Fruit fly (Drosophila melanogaster) whole organism, embryonic: ENCODE results near the gene CG8042.

Source experiments
- CG10209 ChIP-seq: fragments of 200-800 bp; sonication (Bioruptor generic); optimal IDR thresholded peaks from 3 replicates; lab custom pipeline; 2017; ENCODE audit warnings: missing biosample characterization, mild to moderate bottlenecking, missing genetic modification characterization, missing genetic modification reagents
- CG10267 ChIP-seq: fragments of 200-800 bp; sonication (Bioruptor generic); optimal IDR thresholded peaks from 2 replicates; lab custom pipeline; 2018; ENCODE audit warnings: missing biosample characterization, mild to moderate bottlenecking, missing genetic modification characterization, moderate library complexity
- CG10654 ChIP-seq: fragments of 200-800 bp; sonication (Bioruptor generic); optimal IDR thresholded peaks from 2 replicates; lab custom pipeline; 2016; ENCODE audit warnings: missing biosample characterization, missing genetic modification characterization
- CG10979 ChIP-seq: fragments of 200-800 bp; sonication (Bioruptor generic); optimal IDR thresholded peaks from 2 replicates; lab custom pipeline; 2018; ENCODE audit warnings: missing biosample characterization, mild to moderate bottlenecking, missing genetic modification characterization, moderate library complexity
- CG11085 ChIP-seq: fragments of 200-800 bp; sonication (Bioruptor generic); IDR thresholded peaks from 2 replicates; pipeline ENCODE4 v1.3.6; 2022; ENCODE audit warnings: missing biosample characterization, missing genetic modification characterization
- CG1233 ChIP-seq: fragments of 200-800 bp; sonication (Bioruptor generic); optimal IDR thresholded peaks from 4 replicates; lab custom pipeline; 2018; ENCODE audit warnings: missing biosample characterization, mild to moderate bottlenecking, missing genetic modification characterization
- CG14710 ChIP-seq: fragments of 200-800 bp; sonication (Bioruptor generic); optimal IDR thresholded peaks from 3 replicates; lab custom pipeline; 2019; ENCODE audit warnings: missing biosample characterization, mild to moderate bottlenecking, missing genetic modification characterization, moderate library complexity
- CG15696 ChIP-seq: fragments of 200-800 bp; sonication (Bioruptor generic); optimal IDR thresholded peaks from 2 replicates; lab custom pipeline; 2019; ENCODE audit warnings: missing biosample characterization, mild to moderate bottlenecking, missing genetic modification characterization, moderate library complexity
- CG16815 ChIP-seq: fragments of 200-800 bp; sonication (Bioruptor generic); optimal IDR thresholded peaks from 3 replicates; lab custom pipeline; 2017; ENCODE audit warnings: missing biosample characterization, mild to moderate bottlenecking, missing genetic modification characterization
- CG17328 ChIP-seq: fragments of 200-800 bp; sonication (Bioruptor generic); IDR thresholded peaks from 2 replicates; pipeline ENCODE4 v1.3.6; 2022; ENCODE audit warnings: missing biosample characterization, missing genetic modification characterization
- CG17361 ChIP-seq: fragments of 200-800 bp; sonication (Bioruptor generic); IDR thresholded peaks from 3 replicates; pipeline ENCODE4 v1.3.6; 2022; ENCODE audit warnings: missing biosample characterization, missing genetic modification characterization
- CG18262 ChIP-seq: fragments of 200-800 bp; optimal IDR thresholded peaks from 3 replicates; lab custom pipeline; 2019; ENCODE audit warnings: missing biosample characterization, mild to moderate bottlenecking, missing genetic modification characterization, moderate library complexity
- CG2678 ChIP-seq: fragments of 200-800 bp; sonication (Bioruptor generic); optimal IDR thresholded peaks from 3 replicates; lab custom pipeline; 2019; ENCODE audit warnings: missing biosample characterization, mild to moderate bottlenecking, missing genetic modification characterization, moderate library complexity
- CG31388 ChIP-seq: fragments of 200-800 bp; sonication (Bioruptor generic); optimal IDR thresholded peaks from 2 replicates; lab custom pipeline; 2016; ENCODE audit warnings: missing biosample characterization, missing genetic modification characterization
- CG33557 ChIP-seq: fragments of 200-800 bp; sonication (Bioruptor generic); optimal IDR thresholded peaks from 2 replicates; lab custom pipeline; 2019; ENCODE audit warnings: missing biosample characterization, mild to moderate bottlenecking, missing genetic modification characterization, moderate library complexity
- CG4360 ChIP-seq: fragments of 200-800 bp; sonication (Bioruptor generic); IDR thresholded peaks from 2 replicates; pipeline ENCODE4 v1.3.6; 2022; ENCODE audit warnings: missing biosample characterization, missing genetic modification characterization
- CG4404 ChIP-seq: fragments of 200-800 bp; sonication (Bioruptor generic); IDR thresholded peaks from 2 replicates; pipeline ENCODE4 v1.3.6; 2022; ENCODE audit warnings: missing biosample characterization, missing genetic modification characterization
- CG4707 ChIP-seq: fragments of 200-800 bp; sonication (Bioruptor generic); optimal IDR thresholded peaks from 2 replicates; lab custom pipeline; 2018; ENCODE audit warnings: missing biosample characterization, mild to moderate bottlenecking, missing genetic modification characterization, moderate library complexity
- CG5180 ChIP-seq: fragments of 200-800 bp; sonication (Bioruptor generic); optimal IDR thresholded peaks from 3 replicates; lab custom pipeline; 2017; ENCODE audit warnings: missing biosample characterization, missing genetic modification characterization, mild to moderate bottlenecking, moderate library complexity, missing genetic modification reagents
- CG6689 ChIP-seq: fragments of 200-800 bp; sonication (Bioruptor generic); IDR thresholded peaks from 2 replicates; pipeline ENCODE4 v1.3.6; 2022; ENCODE audit warnings: missing biosample characterization, missing genetic modification characterization
- CG7556 ChIP-seq: fragments of 200-800 bp; sonication (Bioruptor generic); optimal IDR thresholded peaks from 2 replicates; lab custom pipeline; 2017; ENCODE audit warnings: missing biosample characterization, mild to moderate bottlenecking, missing genetic modification characterization
- CG8765 ChIP-seq: fragments of 200-800 bp; sonication (Bioruptor generic); IDR thresholded peaks from 2 replicates; pipeline ENCODE4 v1.3.6; 2022; ENCODE audit warnings: missing biosample characterization, missing genetic modification characterization
- CG8924 ChIP-seq: fragments of 200-800 bp; optimal IDR thresholded peaks from 3 replicates; lab custom pipeline; 2019; ENCODE audit warnings: missing biosample characterization, mild to moderate bottlenecking, missing genetic modification characterization, moderate library complexity
- D ChIP-seq, 2 experiments: fragments of 200-800 bp in 1 of 2; fragments of >200 bp in 1 of 2; sonication (Bioruptor generic) in 1 of 2; optimal IDR thresholded peaks; 2 replicates in 1 of 2; 3 replicates in 1 of 2; lab custom pipeline; 2017; ENCODE audit warnings: mild to moderate bottlenecking in 1 of 2, missing biosample characterization in 1 of 2, missing genetic modification characterization in 1 of 2, missing genetic modification reagents in 1 of 2
- D19A ChIP-seq: fragments of 200-800 bp; optimal IDR thresholded peaks from 3 replicates; lab custom pipeline; 2019; ENCODE audit warnings: missing biosample characterization, mild to moderate bottlenecking, missing genetic modification characterization, moderate library complexity
- Eip74EF ChIP-seq, 2 experiments: fragments of 200-800 bp in 1 of 2; fragments of >200 bp in 1 of 2; sonication (Bioruptor generic) in 1 of 2; optimal IDR thresholded peaks; 2 replicates each; lab custom pipeline; 2017 to 2019; ENCODE audit warnings: missing biosample characterization in 2 of 2, missing genetic modification characterization in 2 of 2, mild to moderate bottlenecking in 1 of 2, moderate library complexity in 1 of 2
- H2.0 ChIP-seq: fragments of 200-800 bp; sonication (Bioruptor generic); IDR thresholded peaks from 2 replicates; pipeline ENCODE4 v1.3.6; 2022; ENCODE audit warnings: missing biosample characterization, missing genetic modification characterization
- Med ChIP-seq: fragments of 200-800 bp; sonication (Bioruptor generic); peaks from one replicate; lab custom pipeline; 2016; ENCODE audit warnings: missing biosample characterization, missing genetic modification characterization, mild to moderate bottlenecking, inconsistent platforms, moderate library complexity
- Oli ChIP-seq: fragments of 200-800 bp; sonication (Bioruptor generic); optimal IDR thresholded peaks from 2 replicates; lab custom pipeline; 2018; ENCODE audit warnings: missing biosample characterization, mild to moderate bottlenecking, missing genetic modification characterization, moderate library complexity
- Xrp1 ChIP-seq: fragments of 200-800 bp; sonication (Bioruptor generic); IDR thresholded peaks from 2 replicates; pipeline ENCODE4 v1.3.6; 2022; ENCODE audit warnings: missing biosample characterization, missing genetic modification characterization
- dmrt11E ChIP-seq: fragments of 200-800 bp; sonication (Bioruptor generic); optimal IDR thresholded peaks from 3 replicates; lab custom pipeline; 2018; ENCODE audit warnings: missing biosample characterization, mild to moderate bottlenecking, missing genetic modification characterization, moderate library complexity
- ewg ChIP-seq: fragments of 200-800 bp; sonication (Bioruptor generic); optimal IDR thresholded peaks from 3 replicates; lab custom pipeline; 2017; ENCODE audit warnings: mild to moderate bottlenecking, missing biosample characterization, missing genetic modification reagents, missing genetic modification characterization
- her ChIP-seq: fragments of 200-800 bp; sonication (Bioruptor generic); optimal IDR thresholded peaks from 2 replicates; lab custom pipeline; 2016; ENCODE audit warnings: missing biosample characterization, missing genetic modification characterization
- ken ChIP-seq: fragments of 200-800 bp; sonication (Bioruptor generic); IDR thresholded peaks from 3 replicates; pipeline ENCODE4 v1.3.6; 2022; ENCODE audit warnings: missing biosample characterization, missing genetic modification characterization
- lmd ChIP-seq: fragments of 200-800 bp; sonication (Bioruptor generic); IDR thresholded peaks from 2 replicates; pipeline ENCODE4 v1.3.6; 2022; ENCODE audit warnings: missing biosample characterization, missing genetic modification characterization
- lola ChIP-seq, 3 experiments: fragments of >200 bp in 2 of 3; fragments of 200-800 bp in 1 of 3; sonication (Bioruptor generic) in 1 of 3; optimal IDR thresholded peaks; 2 replicates each; lab custom pipeline; 2017 to 2019; ENCODE audit warnings: missing biosample characterization in 3 of 3, missing genetic modification characterization in 3 of 3, mild to moderate bottlenecking in 1 of 3, moderate library complexity in 1 of 3
- nau ChIP-seq: fragments of 200-800 bp; sonication (Bioruptor generic); optimal IDR thresholded peaks from 3 replicates; lab custom pipeline; 2017; ENCODE audit warnings: missing biosample characterization, mild to moderate bottlenecking, missing genetic modification characterization, missing genetic modification reagents
- nerfin-1 ChIP-seq: fragments of 200-800 bp; sonication (Bioruptor generic); optimal IDR thresholded peaks from 3 replicates; lab custom pipeline; 2019; ENCODE audit warnings: missing biosample characterization, mild to moderate bottlenecking, missing genetic modification characterization, moderate library complexity
- nmo ChIP-seq: fragments of 200-800 bp; sonication (Bioruptor generic); optimal IDR thresholded peaks from 2 replicates; lab custom pipeline; 2018; ENCODE audit warnings: missing biosample characterization, mild to moderate bottlenecking, missing genetic modification characterization, moderate library complexity
- oc ChIP-seq: fragments of 200-800 bp; sonication (Bioruptor generic); optimal IDR thresholded peaks from 2 replicates; lab custom pipeline; 2018; ENCODE audit warnings: missing biosample characterization, mild to moderate bottlenecking, missing genetic modification characterization, moderate library complexity
- org-1 ChIP-seq: fragments of 200-800 bp; sonication (Bioruptor generic); optimal IDR thresholded peaks from 2 replicates; lab custom pipeline; 2017; ENCODE audit warnings: missing biosample characterization, missing genetic modification characterization
- phol ChIP-seq: fragments of 200-800 bp; sonication (Bioruptor generic); optimal IDR thresholded peaks from 3 replicates; lab custom pipeline; 2018; ENCODE audit warnings: missing biosample characterization, mild to moderate bottlenecking, missing genetic modification characterization, moderate library complexity
- ranshi ChIP-seq: fragments of 200-800 bp; sonication (Bioruptor generic); IDR thresholded peaks from 2 replicates; pipeline ENCODE4 v1.3.6; 2022; ENCODE audit warnings: missing biosample characterization, missing genetic modification characterization
- rib ChIP-seq: fragments of 200-800 bp; sonication (Bioruptor generic); IDR thresholded peaks from 2 replicates; pipeline ENCODE4 v1.3.6; 2022; ENCODE audit warnings: missing biosample characterization, missing genetic modification characterization
- row ChIP-seq: fragments of 200-800 bp; sonication (Bioruptor generic); IDR thresholded peaks from 3 replicates; pipeline ENCODE4 v1.3.6; 2022; ENCODE audit warnings: missing biosample characterization, missing genetic modification characterization
- sug ChIP-seq: fragments of 200-800 bp; optimal IDR thresholded peaks from 2 replicates; lab custom pipeline; 2019; ENCODE audit warnings: missing biosample characterization, mild to moderate bottlenecking, missing genetic modification characterization, moderate library complexity
- tna ChIP-seq: fragments of 200-800 bp; sonication (Bioruptor generic); IDR thresholded peaks from 2 replicates; pipeline ENCODE4 v1.3.6; 2022; ENCODE audit warnings: missing biosample characterization, missing genetic modification characterization; ENCODE audit not compliant: partially characterized antibody
- trem ChIP-seq: fragments of 200-800 bp; optimal IDR thresholded peaks from 3 replicates; lab custom pipeline; 2019; ENCODE audit warnings: missing biosample characterization, mild to moderate bottlenecking, missing genetic modification characterization, moderate library complexity
- zf30C ChIP-seq: fragments of 200-800 bp; sonication (Bioruptor generic); optimal IDR thresholded peaks from 3 replicates; lab custom pipeline; 2018; ENCODE audit warnings: missing biosample characterization, mild to moderate bottlenecking, missing genetic modification characterization

The CG8042 gene

DNA sequence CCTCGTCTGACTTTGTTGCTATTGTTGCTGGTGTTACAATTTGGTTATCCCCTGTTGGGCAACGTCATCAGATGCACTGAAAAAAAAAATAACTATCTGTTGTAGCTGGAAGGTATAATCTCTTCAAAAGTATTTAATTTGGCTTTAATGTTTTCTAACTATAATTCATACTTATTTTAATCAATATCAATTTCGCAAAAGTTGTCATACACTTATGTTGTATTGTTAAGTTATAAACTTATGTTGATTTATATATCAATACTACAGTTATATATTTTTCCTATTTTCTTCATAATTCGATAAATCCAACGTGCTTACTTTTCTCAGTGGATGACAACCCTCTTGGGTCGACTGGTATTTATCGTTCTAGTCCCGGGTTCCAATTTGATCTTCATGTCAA is 21.1 kb downstream of the CG8042 start (continued):
- TF ChIP-seq CG11085 (GFP tag; lab: Robert Waterston, UW) (no peak), oc (tag; lab: Kevin White, UChicago) (no peak), her (GFP tag; lab: Kevin White, UChicago) (no peak), CG31388 (GFP tag; lab: Kevin White, UChicago) (no peak), nau (GFP tag; lab: Kevin White, UChicago) (no peak), CG5180 (GFP tag; lab: Kevin White, UChicago) (no peak), Xrp1 (GFP tag; lab: Robert Waterston, UW) (peak; percentile 20; the same call in 1 of the 2 replicates), nerfin-1 (tag; lab: Kevin White, UChicago) (no peak), Eip74EF (GFP tag; optimal IDR thresholded peaks at IDR 0.05; lab: Kevin White, UChicago) (no peak), H2.0 (no peak), CG2678 (peak; percentile 10), dmrt11E (peak; percentile 59), lola (GFP tag; optimal IDR thresholded peaks at IDR 0.05; lab: Kevin White, UChicago) (peak in 1 of 3 experiments; percentile 47), D (optimal IDR thresholded peaks at IDR 0.05; lab: Kevin White, UChicago) (no peak), D (GFP tag; optimal IDR thresholded peaks at IDR 0.05; lab: Kevin White, UChicago) (peak; percentile 37), phol (tag; lab: Kevin White, UChicago) (peak; percentile 32), CG17328 (no peak), zf30C (GFP tag; lab: Kevin White, UChicago) (peak; percentile 62), CG18262 (tag; lab: Kevin White, UChicago) (peak; percentile 67), row (peak; percentile 33; the same call in 1 of the 3 replicates), org-1 (GFP tag; lab: Kevin White, UChicago) (no peak), CG8924 (tag; lab: Kevin White, UChicago) (peak; percentile 8), CG15696 (peak; percentile 35), D19A (tag; lab: Kevin White, UChicago) (peak; percentile 4), CG17361 (GFP tag; lab: Robert Waterston, UW) (peak; percentile 28; the same call in 1 of the 3 replicates), CG33557 (GFP tag; lab: Kevin White, UChicago) (peak; percentile 24), ewg (GFP tag; lab: Kevin White, UChicago) (no peak), CG14710 (peak; percentile 42), CG10654 (GFP tag; lab: Kevin White, UChicago) (no peak), sug (no peak)

- TF ChIP-seq CG4360 (GFP tag; lab: Robert Waterston, UW) = no peak
- TF ChIP-seq CG4404 (GFP tag; lab: Robert Waterston, UW) = peak; percentile 15; the same call in 1 of the 2 replicates
- peak; percentile 51 for TF ChIP-seq Med (GFP tag; lab: Kevin White, UChicago)
- peak; percentile 69 for TF ChIP-seq CG10979 (tag; lab: Kevin White, UChicago)
- peak; percentile 50 for TF ChIP-seq CG2678
- TF ChIP-seq CG10209 (GFP tag; lab: Kevin White, UChicago) = peak; percentile 26
- peak; percentile 0 for TF ChIP-seq trem (tag; lab: Kevin White, UChicago)
- TF ChIP-seq Oli (tag; lab: Kevin White, UChicago) = peak; percentile 44
- peak; percentile 15 for TF ChIP-seq CG7556
- TF ChIP-seq ken = no peak
- TF ChIP-seq CG1233 (GFP tag; lab: Kevin White, UChicago) = peak; percentile 23
- peak; percentile 52 for TF ChIP-seq CG14710
- TF ChIP-seq tna = no peak
- TF ChIP-seq ranshi (GFP tag; lab: Robert Waterston, UW) = no peak
- TF ChIP-seq lmd = peak; percentile 7; the same call in 1 of the 2 replicates
- peak; percentile 64 for TF ChIP-seq nmo
- peak; percentile 9 for TF ChIP-seq CG33557 (GFP tag; lab: Kevin White, UChicago)
- peak; percentile 37 for TF ChIP-seq CG10267
- TF ChIP-seq rib (GFP tag; lab: Robert Waterston, UW) = no peak
- TF ChIP-seq CG16815 = peak; percentile 73
- peak; percentile 37; the same call in 1 of the 2 replicates for TF ChIP-seq CG8765 (GFP tag; lab: Robert Waterston, UW)
- peak; percentile 54 for TF ChIP-seq CG4707 (GFP tag; lab: Kevin White, UChicago)
- TF ChIP-seq CG6689 = 0 out of 2 replicates have a peak, but pooled peaks have one; percentile 39
Measured at dm6 chr3L:7952978-7953377, 21.8 kb downstream of the CG8042 start.
